Worm (Caenorhabditis elegans): ENCODE data around the gene nsy-7.

DNA sequence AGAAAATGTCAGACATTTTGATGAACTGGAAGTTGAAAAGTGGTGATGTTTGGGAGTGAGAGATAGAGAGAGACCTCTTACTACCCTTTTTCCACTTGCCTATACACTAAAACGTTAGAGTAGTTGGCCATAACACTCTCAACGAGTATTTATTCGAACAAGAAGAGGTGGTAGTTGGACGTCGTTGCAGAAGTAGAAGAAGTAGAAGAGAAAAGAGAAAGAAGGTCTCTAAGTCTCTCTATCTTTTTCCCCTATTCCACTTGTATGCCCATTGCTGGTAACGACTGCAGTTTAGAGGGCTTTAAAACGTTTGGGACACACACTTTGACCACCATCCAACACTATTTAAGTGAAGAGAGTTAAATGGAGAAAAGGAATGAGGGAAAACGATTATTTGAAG, 5.1 kb upstream of the nsy-7 start:
- TF ChIP-seq W03F9.2 (tag; optimal IDR thresholded peaks at IDR 0.05) (no peak), dao-5 (tag; optimal IDR thresholded peaks at IDR 0.05) (no peak)
